Fruit fly (Drosophila melanogaster) whole organism, prepupa: ENCODE results near the gene CG10013.

ENCODE experiments used
- CG11902 ChIP-seq: fragments of 200-800 bp; sonication (Bioruptor generic); optimal IDR thresholded peaks from 3 replicates; lab custom pipeline; 2016; ENCODE audit warnings: missing biosample characterization, missing genetic modification characterization
- CG16779 ChIP-seq: fragments of 200-800 bp; sonication (Bioruptor generic); optimal IDR thresholded peaks from 3 replicates; lab custom pipeline; 2017; ENCODE audit warnings: missing biosample characterization, mild to moderate bottlenecking, missing genetic modification characterization
- CG31627 ChIP-seq: fragments of 200-800 bp; sonication (Bioruptor generic); optimal IDR thresholded peaks from 3 replicates; lab custom pipeline; 2016; ENCODE audit warnings: missing biosample characterization, missing genetic modification characterization
- CG6808 ChIP-seq: fragments of 200-800 bp; sonication (Bioruptor generic); optimal IDR thresholded peaks from 3 replicates; lab custom pipeline; 2017; ENCODE audit warnings: missing biosample characterization, missing genetic modification characterization, mild to moderate bottlenecking, moderate library complexity, missing genetic modification reagents
- CG7368 ChIP-seq: fragments of 200-800 bp; sonication (Bioruptor generic); optimal IDR thresholded peaks from 3 replicates; lab custom pipeline; 2016; ENCODE audit warnings: missing biosample characterization, missing genetic modification characterization
- Eip93F ChIP-seq: fragments of 200-800 bp; sonication (Bioruptor generic); optimal IDR thresholded peaks from 2 replicates; lab custom pipeline; 2016; ENCODE audit warnings: missing biosample characterization, mild to moderate bottlenecking, missing genetic modification characterization
- Sox102F ChIP-seq: fragments of 200-800 bp; sonication (Bioruptor generic); optimal IDR thresholded peaks from 2 replicates; lab custom pipeline; 2016; ENCODE audit warnings: missing biosample characterization, mild to moderate bottlenecking, missing genetic modification characterization
- Sox15 ChIP-seq: fragments of 200-800 bp; sonication (Bioruptor generic); optimal IDR thresholded peaks from 3 replicates; lab custom pipeline; 2016; ENCODE audit warnings: missing biosample characterization, missing genetic modification characterization
- acj6 ChIP-seq: fragments of 200-800 bp; sonication (Bioruptor generic); optimal IDR thresholded peaks from 3 replicates; lab custom pipeline; 2016; ENCODE audit warnings: missing biosample characterization, missing genetic modification characterization
- dac ChIP-seq: fragments of 200-800 bp; sonication (Bioruptor generic); optimal IDR thresholded peaks from 2 replicates; lab custom pipeline; 2017; ENCODE audit warnings: missing biosample characterization, mild to moderate bottlenecking, missing genetic modification characterization
- lz ChIP-seq: fragments of 200-800 bp; sonication (Bioruptor generic); optimal IDR thresholded peaks from 3 replicates; lab custom pipeline; 2016; ENCODE audit warnings: missing biosample characterization, missing genetic modification characterization
- vri ChIP-seq: fragments of 200-800 bp; sonication (Bioruptor generic); optimal IDR thresholded peaks from 3 replicates; lab custom pipeline; 2016; ENCODE audit warnings: missing biosample characterization, mild to moderate bottlenecking, missing genetic modification characterization

dm6 chr3R:12373800-12374199, 50.5 kb downstream of the CG10013 start, which contains the start of gene GstD4:
- TF ChIP-seq CG31627 (GFP tag; lab: Kevin White, UChicago) (no peak), vri (GFP tag; lab: Kevin White, UChicago) (no peak), Eip93F (GFP tag; lab: Kevin White, UChicago) (no peak), lz (no peak), CG6808 (GFP tag; lab: Kevin White, UChicago) (no peak), CG16779 (no peak), Sox102F (GFP tag; lab: Kevin White, UChicago) (no peak), dac (no peak), Sox15 (no peak), acj6 (GFP tag; lab: Kevin White, UChicago) (no peak), CG7368 (GFP tag; lab: Kevin White, UChicago) (no peak), CG11902 (GFP tag; lab: Kevin White, UChicago) (no peak)
